Fruit fly (Drosophila melanogaster) whole organism, wandering third instar larva: ENCODE data around the gene mRpL30.

ENCODE experiments used
- Abd-B ChIP-seq: fragments of >200 bp; optimal IDR thresholded peaks from 2 replicates; lab custom pipeline; 2017; ENCODE audit warnings: missing biosample characterization, missing genetic modification characterization
- CG32264 ChIP-seq: fragments of 200-800 bp; sonication (Bioruptor generic); optimal IDR thresholded peaks from 2 replicates; lab custom pipeline; 2016; ENCODE audit warnings: missing biosample characterization, missing genetic modification characterization
- CG9705 ChIP-seq: fragments of 200-800 bp; sonication (Bioruptor generic); optimal IDR thresholded peaks from 2 replicates; lab custom pipeline; 2018; ENCODE audit warnings: missing biosample characterization, mild to moderate bottlenecking, missing genetic modification characterization
- CrebA ChIP-seq: fragments of 200-800 bp; sonication (Bioruptor generic); optimal IDR thresholded peaks from 2 replicates; lab custom pipeline; 2016; ENCODE audit warnings: missing biosample characterization, mild to moderate bottlenecking, missing genetic modification characterization, borderline replicate concordance
- Dfd ChIP-seq: fragments of >200 bp; optimal IDR thresholded peaks from 2 replicates; lab custom pipeline; 2017; ENCODE audit warnings: missing biosample characterization, missing genetic modification characterization
- Dif ChIP-seq: fragments of 200-275, 200-300 bp; sonication (Bioruptor generic); optimal IDR thresholded peaks from 2 replicates; lab custom pipeline; 2018; ENCODE audit warnings: missing biosample characterization, missing genetic modification characterization; ENCODE audit not compliant: partially characterized antibody
- GATAd ChIP-seq: sonication (Bioruptor generic); optimal IDR thresholded peaks from 2 replicates; lab custom pipeline; 2016; ENCODE audit warnings: missing biosample characterization, missing genetic modification characterization
- HLH106 ChIP-seq: fragments of 200-800 bp; optimal IDR thresholded peaks from 3 replicates; lab custom pipeline; 2019; ENCODE audit warnings: missing biosample characterization, mild to moderate bottlenecking, missing genetic modification characterization, moderate library complexity
- Hnf4 ChIP-seq: fragments of 200-800 bp; sonication (Bioruptor generic); optimal IDR thresholded peaks from 2 replicates; lab custom pipeline; 2016; ENCODE audit warnings: missing biosample characterization, mild to moderate bottlenecking, missing genetic modification characterization
- Hr78 ChIP-seq: fragments of >200 bp; optimal IDR thresholded peaks from 2 replicates; lab custom pipeline; 2017; ENCODE audit warnings: missing biosample characterization, missing genetic modification characterization
- Hr83 ChIP-seq: fragments of 200-300 bp; sonication (Bioruptor generic); optimal IDR thresholded peaks from 2 replicates; lab custom pipeline; 2016; ENCODE audit warnings: missing biosample characterization, mild to moderate bottlenecking, missing genetic modification characterization, moderate library complexity; ENCODE audit not compliant: poor library complexity, severe bottlenecking
- Jra ChIP-seq: sonication (Bioruptor generic); optimal IDR thresholded peaks from 2 replicates; lab custom pipeline; 2016; ENCODE audit warnings: missing biosample characterization, missing genetic modification characterization
- Mio ChIP-seq: sonication (Bioruptor generic); optimal IDR thresholded peaks from 2 replicates; lab custom pipeline; 2016; ENCODE audit warnings: missing biosample characterization, missing genetic modification characterization
- Myc ChIP-seq: fragments of >200 bp; optimal IDR thresholded peaks from 2 replicates; lab custom pipeline; 2017
- N ChIP-seq: fragments of >200 bp; optimal IDR thresholded peaks from 2 replicates; lab custom pipeline; 2018; ENCODE audit warnings: missing biosample characterization, missing external identifiers, missing genetic modification characterization
- OdsH ChIP-seq: fragments of 200-800 bp; sonication (Bioruptor generic); optimal IDR thresholded peaks from 2 replicates; lab custom pipeline; 2016; ENCODE audit warnings: missing biosample characterization, mild to moderate bottlenecking, missing genetic modification characterization
- Rel ChIP-seq, 2 experiments: fragments of 200-800 bp; sonication (Bioruptor generic) in 1 of 2; optimal IDR thresholded peaks; 2 replicates in 1 of 2; 3 replicates in 1 of 2; lab custom pipeline; 2016 to 2019; ENCODE audit warnings: mild to moderate bottlenecking in 2 of 2, missing biosample characterization in 2 of 2, missing genetic modification characterization in 2 of 2, moderate library complexity in 1 of 2
- Sp1 ChIP-seq: fragments of 200-800 bp; sonication (Bioruptor generic); optimal IDR thresholded peaks from 3 replicates; lab custom pipeline; 2019; ENCODE audit warnings: missing biosample characterization, mild to moderate bottlenecking, missing genetic modification characterization, moderate library complexity
- Vsx2 ChIP-seq: fragments of 200-300, 225-300 bp; sonication (Bioruptor generic); optimal IDR thresholded peaks from 2 replicates; lab custom pipeline; 2018; ENCODE audit warnings: missing biosample characterization, missing genetic modification characterization; ENCODE audit not compliant: partially characterized antibody
- br ChIP-seq: fragments of 200-800 bp; sonication (Bioruptor generic); optimal IDR thresholded peaks from 2 replicates; lab custom pipeline; 2016; ENCODE audit warnings: missing biosample characterization, missing genetic modification characterization
- brk ChIP-seq: fragments of 200-800 bp; sonication (Bioruptor generic); optimal IDR thresholded peaks from 2 replicates; lab custom pipeline; 2016; ENCODE audit warnings: missing biosample characterization, mild to moderate bottlenecking, missing genetic modification characterization
- dl ChIP-seq, 2 experiments: fragments of 175-275, 200-275 bp in 1 of 2; fragments of 200-275 bp in 1 of 2; sonication (Bioruptor generic); optimal IDR thresholded peaks; lab custom pipeline; 2018; ENCODE audit warnings: mild to moderate bottlenecking in 2 of 2, missing biosample characterization in 2 of 2, missing genetic modification characterization in 2 of 2, moderate library complexity in 2 of 2; ENCODE audit not compliant: partially characterized antibody in 2 of 2, insufficient read depth in 1 of 2
- dmrt93B ChIP-seq: fragments of 200-800 bp; sonication (Bioruptor generic); optimal IDR thresholded peaks from 2 replicates; lab custom pipeline; 2018; ENCODE audit warnings: missing biosample characterization, mild to moderate bottlenecking, missing genetic modification characterization
- dsf ChIP-seq: sonication (Bioruptor generic); optimal IDR thresholded peaks from 2 replicates; lab custom pipeline; 2016; ENCODE audit warnings: missing biosample characterization, missing genetic modification characterization, borderline replicate concordance
- ey ChIP-seq: fragments of 200-800 bp; sonication (Bioruptor generic); optimal IDR thresholded peaks from 2 replicates; lab custom pipeline; 2016; ENCODE audit warnings: missing biosample characterization, missing genetic modification characterization
- foxo ChIP-seq, 2 experiments: fragments of 200-800 bp; sonication (Bioruptor generic); optimal IDR thresholded peaks; 2 replicates in 1 of 2; 3 replicates in 1 of 2; lab custom pipeline; 2016 to 2017; ENCODE audit warnings: missing biosample characterization in 2 of 2, missing genetic modification characterization in 2 of 2
- fru ChIP-seq: fragments of 200-800 bp; sonication (Bioruptor generic); optimal IDR thresholded peaks from 3 replicates; lab custom pipeline; 2016; ENCODE audit warnings: missing biosample characterization, mild to moderate bottlenecking, missing genetic modification characterization
- h ChIP-seq: fragments of 200-800 bp; sonication (Bioruptor generic); optimal IDR thresholded peaks from 3 replicates; lab custom pipeline; 2016; ENCODE audit warnings: missing biosample characterization, mild to moderate bottlenecking, missing genetic modification characterization
- jim ChIP-seq: fragments of 175-275, 200-325 bp; sonication (Bioruptor generic); optimal IDR thresholded peaks from 2 replicates; lab custom pipeline; 2016; ENCODE audit warnings: missing biosample characterization, mild to moderate bottlenecking, missing genetic modification characterization
- lola ChIP-seq: fragments of >200 bp; optimal IDR thresholded peaks from 2 replicates; lab custom pipeline; 2017; ENCODE audit warnings: missing biosample characterization, missing genetic modification characterization
- pan ChIP-seq: fragments of >200 bp; optimal IDR thresholded peaks from 2 replicates; lab custom pipeline; 2017
- psq ChIP-seq: fragments of 200-800 bp; sonication (Bioruptor generic); optimal IDR thresholded peaks from 3 replicates; lab custom pipeline; 2017; ENCODE audit warnings: missing biosample characterization, mild to moderate bottlenecking, missing genetic modification characterization, moderate library complexity
- rgr ChIP-seq: fragments of 200-800 bp; sonication (Bioruptor generic); optimal IDR thresholded peaks from 3 replicates; lab custom pipeline; 2016; ENCODE audit warnings: missing biosample characterization, mild to moderate bottlenecking, missing genetic modification characterization
- sage ChIP-seq: fragments of 200-800 bp; sonication (Bioruptor generic); optimal IDR thresholded peaks from 2 replicates; lab custom pipeline; 2016; ENCODE audit warnings: missing biosample characterization, mild to moderate bottlenecking, missing genetic modification characterization
- sv ChIP-seq: fragments of 200-800 bp; sonication (Bioruptor generic); optimal IDR thresholded peaks from 3 replicates; lab custom pipeline; 2016; ENCODE audit warnings: missing biosample characterization, missing genetic modification characterization
- tai ChIP-seq: sonication (Bioruptor generic); optimal IDR thresholded peaks from 2 replicates; lab custom pipeline; 2016; ENCODE audit warnings: missing biosample characterization, missing genetic modification characterization
- usp ChIP-seq: fragments of >200 bp; optimal IDR thresholded peaks from 2 replicates; lab custom pipeline; 2017; ENCODE audit warnings: missing biosample characterization, missing genetic modification characterization
- woc ChIP-seq: sonication (Bioruptor generic); optimal IDR thresholded peaks from 2 replicates; lab custom pipeline; 2016; ENCODE audit warnings: missing biosample characterization, mild to moderate bottlenecking, missing genetic modification characterization

The mRpL30 gene

dm6 chrX:4686150-4686549 is 38.5 kb downstream of the mRpL30 start:
- TF ChIP-seq HLH106 (tag; lab: Kevin White, UChicago) (peak; percentile 3), Jra (peak; percentile 36), Rel (GFP tag; optimal IDR thresholded peaks at IDR 0.05; lab: Kevin White, UChicago) (peak; percentile 69), Rel (tag; optimal IDR thresholded peaks at IDR 0.05; lab: Kevin White, UChicago) (peak; percentile 99), dl (GFP tag; optimal IDR thresholded peaks at IDR 0.05; lab: Kevin White, UChicago; ENCODE audit: insufficient read depth in 1 of 2, partially characterized antibody in 2 of 2) (peak in 1 of 2 experiments; percentile 52), psq (GFP tag; lab: Kevin White, UChicago) (peak; percentile 1), h (GFP tag; lab: Kevin White, UChicago) (peak; percentile 21), pan (no peak), jim (GFP tag; lab: Kevin White, UChicago) (no peak), GATAd (GFP tag; lab: Kevin White, UChicago) (no peak), fru (GFP tag; lab: Kevin White, UChicago) (peak; percentile 32), N (peak; percentile 58), sage (peak; percentile 17), Dif (GFP tag; lab: Kevin White, UChicago) (peak; percentile 15), Sp1 (GFP tag; lab: Kevin White, UChicago) (peak; percentile 66)

dm6 chrX:4686723-4687122 is 39.1 kb downstream of the mRpL30 start, which contains the start of gene Pp2C1:
Gene Pp2C1, minus strand, starts transcription at chrX:4686903.
- TF ChIP-seq Hr83 (GFP tag; lab: Kevin White, UChicago) (peak; percentile 24), br (GFP tag; lab: Kevin White, UChicago) (no peak), Hnf4 (GFP tag; lab: Kevin White, UChicago) (peak; percentile 31), dsf (GFP tag; lab: Kevin White, UChicago) (no peak), CG9705 (GFP tag; lab: Kevin White, UChicago) (no peak), OdsH (GFP tag; lab: Kevin White, UChicago) (no peak), Vsx2 (GFP tag; lab: Kevin White, UChicago) (no peak), CG32264 (GFP tag; lab: Kevin White, UChicago) (no peak), GATAd (GFP tag; lab: Kevin White, UChicago) (no peak), tai (GFP tag; lab: Kevin White, UChicago) (no peak), Sp1 (GFP tag; lab: Kevin White, UChicago) (no peak), woc (GFP tag; lab: Kevin White, UChicago) (peak; percentile 21), Dif (GFP tag; lab: Kevin White, UChicago) (no peak), sage (no peak), Abd-B (GFP tag; lab: Kevin White, UChicago) (no peak), ey (GFP tag; lab: Kevin White, UChicago) (no peak), Rel (GFP tag; optimal IDR thresholded peaks at IDR 0.05; lab: Kevin White, UChicago) (no peak), Rel (tag; optimal IDR thresholded peaks at IDR 0.05; lab: Kevin White, UChicago) (peak; percentile 39), jim (GFP tag; lab: Kevin White, UChicago) (no peak), rgr (GFP tag; lab: Kevin White, UChicago) (no peak)

dm6 chrX:4687778-4688399 is 40.2 kb downstream of the mRpL30 start, which contains the start of gene ctp:
Gene ctp, plus strand, starts transcription at chrX:4687800.
- TF ChIP-seq Rel (GFP tag; optimal IDR thresholded peaks at IDR 0.05; lab: Kevin White, UChicago) = peak; percentile 38
- TF ChIP-seq Rel (tag; optimal IDR thresholded peaks at IDR 0.05; lab: Kevin White, UChicago) = peak; percentile 98
- TF ChIP-seq dmrt93B (GFP tag; lab: Kevin White, UChicago) = no peak
- no peak for TF ChIP-seq GATAd (GFP tag; lab: Kevin White, UChicago)
- peak; percentile 46 for TF ChIP-seq HLH106 (tag; lab: Kevin White, UChicago)
- no peak for TF ChIP-seq brk
- no peak for TF ChIP-seq N
- TF ChIP-seq br (GFP tag; lab: Kevin White, UChicago) = peak; percentile 65
- TF ChIP-seq ey (GFP tag; lab: Kevin White, UChicago) = peak; percentile 52
- no peak for TF ChIP-seq CrebA (GFP tag; lab: Kevin White, UChicago)
- TF ChIP-seq sage = no peak
- no peak for TF ChIP-seq usp (GFP tag; lab: Kevin White, UChicago)
- no peak for TF ChIP-seq Dfd (GFP tag; lab: Kevin White, UChicago)
- TF ChIP-seq foxo (GFP tag; optimal IDR thresholded peaks at IDR 0.05; lab: Kevin White, UChicago) = peak in 1 of 2 experiments; percentile 60
- TF ChIP-seq Sp1 (GFP tag; lab: Kevin White, UChicago) = peak; percentile 59
- TF ChIP-seq woc (GFP tag; lab: Kevin White, UChicago) = peak; percentile 82
- TF ChIP-seq h (GFP tag; lab: Kevin White, UChicago) = peak; percentile 63
- no peak for TF ChIP-seq pan
- TF ChIP-seq Hr83 (GFP tag; lab: Kevin White, UChicago) = peak; percentile 67
- peak; percentile 14 for TF ChIP-seq CG9705 (GFP tag; lab: Kevin White, UChicago)
- TF ChIP-seq Vsx2 (GFP tag; lab: Kevin White, UChicago) = no peak
- TF ChIP-seq fru (GFP tag; lab: Kevin White, UChicago) = peak; percentile 54
- TF ChIP-seq Abd-B (GFP tag; lab: Kevin White, UChicago) = no peak
- TF ChIP-seq jim (GFP tag; lab: Kevin White, UChicago) = no peak
- TF ChIP-seq Dif (GFP tag; lab: Kevin White, UChicago) = peak; percentile 76
- peak; percentile 20 for TF ChIP-seq psq (GFP tag; lab: Kevin White, UChicago)
- peak in 1 of 2 experiments; percentile 40 for TF ChIP-seq dl (GFP tag; optimal IDR thresholded peaks at IDR 0.05; lab: Kevin White, UChicago; ENCODE audit: insufficient read depth in 1 of 2, partially characterized antibody in 2 of 2)
- peak; percentile 19 for TF ChIP-seq OdsH (GFP tag; lab: Kevin White, UChicago)
- TF ChIP-seq Hnf4 (GFP tag; lab: Kevin White, UChicago) = peak; percentile 58
- no peak for TF ChIP-seq Hr78 (GFP tag; lab: Kevin White, UChicago)
- TF ChIP-seq CG32264 (GFP tag; lab: Kevin White, UChicago) = peak; percentile 30
- TF ChIP-seq sv (GFP tag; lab: Kevin White, UChicago) = peak; percentile 12
- no peak for TF ChIP-seq Mio (GFP tag; lab: Kevin White, UChicago)
- TF ChIP-seq lola (GFP tag; lab: Kevin White, UChicago) = no peak
- TF ChIP-seq dsf (GFP tag; lab: Kevin White, UChicago) = no peak
- TF ChIP-seq Myc = peak; percentile 75
- TF ChIP-seq tai (GFP tag; lab: Kevin White, UChicago) = peak; percentile 65
